Worm (Caenorhabditis elegans): Measurements from ENCODE around the gene hrpf-2.

ce11 chrIV:6383970-6384369, 7.6 kb upstream of the hrpf-2 start, which contains the start of gene shl-1:
- TF ChIP-seq dao-5 (tag; optimal IDR thresholded peaks at IDR 0.05) (no peak), him-1 (tag; optimal IDR thresholded peaks at IDR 0.05) (no peak)

Data from whole organism, L4/young adult.